Fruit fly (Drosophila melanogaster) whole organism, pupa: ENCODE data around the gene Sfxn2.

Source experiments
- CG10348 ChIP-seq: fragments of 200-800 bp; sonication (Bioruptor generic); IDR thresholded peaks from 2 replicates; pipeline ENCODE4 v1.3.6; 2022; ENCODE audit warnings: missing biosample characterization, missing genetic modification characterization
- Pif1B ChIP-seq: fragments of 200-800 bp; sonication (Bioruptor generic); optimal IDR thresholded peaks from 3 replicates; lab custom pipeline; 2016; ENCODE audit warnings: missing biosample characterization, missing genetic modification characterization

dm6 chr3L:19092125-19093058, 29.4 kb downstream of the Sfxn2 start, which contains the start of gene MESR6:
- TF ChIP-seq CG10348 (no peak), Pif1B (no peak)
